Fruit fly (Drosophila melanogaster) whole organism, embryonic: ENCODE results near the gene CG43610.

Experiments used
- Asciz ChIP-seq: fragments of 200-800 bp; sonication (Bioruptor generic); optimal IDR thresholded peaks from 2 replicates; lab custom pipeline; 2017; ENCODE audit warnings: missing biosample characterization, mild to moderate bottlenecking, missing genetic modification characterization, missing genetic modification reagents
- BEAF-32 ChIP-seq: fragments of 200-800 bp; sonication (Bioruptor generic); optimal IDR thresholded peaks from 3 replicates; lab custom pipeline; 2017; ENCODE audit warnings: missing biosample characterization, missing genetic modification characterization, mild to moderate bottlenecking, moderate library complexity, missing genetic modification reagents
- CG10462 ChIP-seq: fragments of 200-800 bp; sonication (Bioruptor generic); optimal IDR thresholded peaks from 2 replicates; lab custom pipeline; 2016; ENCODE audit warnings: missing biosample characterization, missing genetic modification characterization
- CG12769 ChIP-seq: fragments of 200-800 bp; sonication (Bioruptor generic); optimal IDR thresholded peaks from 2 replicates; lab custom pipeline; 2019; ENCODE audit warnings: missing biosample characterization, mild to moderate bottlenecking, missing genetic modification characterization, moderate library complexity
- CG13296 ChIP-seq: fragments of 200-800 bp; sonication (Bioruptor generic); optimal IDR thresholded peaks from 3 replicates; lab custom pipeline; 2018; ENCODE audit warnings: missing biosample characterization, mild to moderate bottlenecking, missing genetic modification characterization
- CG13775 ChIP-seq: fragments of 200-800 bp; sonication (Bioruptor generic); optimal IDR thresholded peaks from 3 replicates; lab custom pipeline; 2017; ENCODE audit warnings: missing biosample characterization, mild to moderate bottlenecking, missing genetic modification characterization
- CG14050 ChIP-seq: fragments of 200-800 bp; sonication (Bioruptor generic); IDR thresholded peaks from 3 replicates; pipeline ENCODE4 v1.3.6; 2022; ENCODE audit warnings: missing biosample characterization, missing genetic modification characterization
- CG15479 ChIP-seq: fragments of 200-800 bp; sonication (Bioruptor generic); optimal IDR thresholded peaks from 3 replicates; lab custom pipeline; 2019; ENCODE audit warnings: missing biosample characterization, mild to moderate bottlenecking, missing genetic modification characterization, moderate library complexity
- CG16863 ChIP-seq: fragments of 200-800 bp; sonication (Bioruptor generic); optimal IDR thresholded peaks from 3 replicates; lab custom pipeline; 2016; ENCODE audit warnings: missing biosample characterization, missing genetic modification characterization
- CG17186 ChIP-seq: fragments of 200-800 bp; sonication (Bioruptor generic); optimal IDR thresholded peaks from 3 replicates; lab custom pipeline; 2017; ENCODE audit warnings: missing biosample characterization, missing genetic modification reagents, missing genetic modification characterization
- CG1832 ChIP-seq: fragments of 200-800 bp; sonication (Bioruptor generic); optimal IDR thresholded peaks from 2 replicates; lab custom pipeline; 2017; ENCODE audit warnings: missing biosample characterization, mild to moderate bottlenecking, missing genetic modification characterization, inconsistent platforms
- CG18476 ChIP-seq: fragments of 200-800 bp; sonication (Bioruptor generic); optimal IDR thresholded peaks from 2 replicates; lab custom pipeline; 2016; ENCODE audit warnings: missing biosample characterization, mild to moderate bottlenecking, missing genetic modification characterization
- CG2202 ChIP-seq: fragments of 200-800 bp; sonication (Bioruptor generic); optimal IDR thresholded peaks from 2 replicates; lab custom pipeline; 2018; ENCODE audit warnings: missing biosample characterization, mild to moderate bottlenecking, missing genetic modification characterization
- CG2678 ChIP-seq: fragments of 200-800 bp; sonication (Bioruptor generic); optimal IDR thresholded peaks from 3 replicates; lab custom pipeline; 2019; ENCODE audit warnings: missing biosample characterization, mild to moderate bottlenecking, missing genetic modification characterization, moderate library complexity
- CG30020 ChIP-seq: fragments of 200-800 bp; optimal IDR thresholded peaks from 2 replicates; lab custom pipeline; 2019; ENCODE audit warnings: missing biosample characterization, mild to moderate bottlenecking, missing genetic modification characterization, moderate library complexity
- CG3065 ChIP-seq: fragments of 200-800 bp; sonication (Bioruptor generic); optimal IDR thresholded peaks from 2 replicates; lab custom pipeline; 2016; ENCODE audit warnings: missing biosample characterization, missing genetic modification characterization
- CG31365 ChIP-seq: fragments of 200-800 bp; sonication (Bioruptor generic); optimal IDR thresholded peaks from 2 replicates; lab custom pipeline; 2018; ENCODE audit warnings: missing biosample characterization, mild to moderate bottlenecking, missing genetic modification characterization
- CG3281 ChIP-seq: fragments of 200-800 bp; sonication (Bioruptor generic); optimal IDR thresholded peaks from 3 replicates; lab custom pipeline; 2017; ENCODE audit warnings: missing biosample characterization, mild to moderate bottlenecking, missing genetic modification characterization
- CG33213 ChIP-seq: fragments of 200-800 bp; sonication (Bioruptor generic); optimal IDR thresholded peaks from 3 replicates; lab custom pipeline; 2016; ENCODE audit warnings: missing biosample characterization, missing genetic modification characterization
- CG6175 ChIP-seq: fragments of 200-800 bp; sonication (Bioruptor generic); IDR thresholded peaks from 3 replicates; pipeline ENCODE4 v1.3.6; 2022; ENCODE audit warnings: missing biosample characterization, missing genetic modification characterization
- CG6813 ChIP-seq: fragments of 200-800 bp; sonication (Bioruptor generic); optimal IDR thresholded peaks from 2 replicates; lab custom pipeline; 2017; ENCODE audit warnings: missing biosample characterization, missing genetic modification characterization, mild to moderate bottlenecking, moderate library complexity, missing genetic modification reagents
- CG8359 ChIP-seq: fragments of 200-800 bp; sonication (Bioruptor generic); optimal IDR thresholded peaks from 2 replicates; lab custom pipeline; 2017; ENCODE audit warnings: missing biosample characterization, mild to moderate bottlenecking, missing genetic modification characterization, borderline replicate concordance
- CG9609 ChIP-seq: fragments of 200-800 bp; sonication (Bioruptor generic); optimal IDR thresholded peaks from 3 replicates; lab custom pipeline; 2016; ENCODE audit warnings: missing biosample characterization, missing genetic modification characterization
- Dek ChIP-seq: fragments of 200-800 bp; sonication (Bioruptor generic); optimal IDR thresholded peaks from 3 replicates; lab custom pipeline; 2019; ENCODE audit warnings: missing biosample characterization, mild to moderate bottlenecking, missing genetic modification characterization, moderate library complexity
- Fer1 ChIP-seq: fragments of 200-800 bp; sonication (Bioruptor generic); optimal IDR thresholded peaks from 2 replicates; lab custom pipeline; 2017; ENCODE audit warnings: missing biosample characterization, mild to moderate bottlenecking, missing genetic modification characterization
- Hey ChIP-seq: fragments of 200-800 bp; sonication (Bioruptor generic); optimal IDR thresholded peaks from 3 replicates; lab custom pipeline; 2018; ENCODE audit warnings: missing biosample characterization, mild to moderate bottlenecking, missing genetic modification characterization
- HmgZ ChIP-seq: fragments of 200-800 bp; sonication (Bioruptor generic); optimal IDR thresholded peaks from 2 replicates; lab custom pipeline; 2018; ENCODE audit warnings: missing biosample characterization, mild to moderate bottlenecking, missing genetic modification characterization
- Hr51 ChIP-seq, 2 experiments: fragments of 200-800 bp; sonication (Bioruptor generic); optimal IDR thresholded peaks; 2 replicates in 1 of 2; 3 replicates in 1 of 2; lab custom pipeline; 2016 to 2018; ENCODE audit warnings: missing biosample characterization in 2 of 2, missing genetic modification characterization in 2 of 2, mild to moderate bottlenecking in 1 of 2, moderate library complexity in 1 of 2
- Meics ChIP-seq: fragments of 200-800 bp; sonication (Bioruptor generic); optimal IDR thresholded peaks from 2 replicates; lab custom pipeline; 2017; ENCODE audit warnings: missing biosample characterization, mild to moderate bottlenecking, missing genetic modification characterization
- Oaz ChIP-seq: fragments of 200-800 bp; sonication (Bioruptor generic); IDR thresholded peaks from 2 replicates; pipeline ENCODE4 v1.3.6; 2022; ENCODE audit warnings: missing biosample characterization, missing genetic modification characterization
- ac ChIP-seq: fragments of 200-800 bp; sonication (Bioruptor generic); optimal IDR thresholded peaks from 3 replicates; lab custom pipeline; 2017; ENCODE audit warnings: missing biosample characterization, mild to moderate bottlenecking, missing genetic modification characterization
- aop ChIP-seq: fragments of 200-800 bp; sonication (Bioruptor generic); IDR thresholded peaks from 2 replicates; pipeline ENCODE4 v1.3.6; 2022; ENCODE audit warnings: missing biosample characterization, missing genetic modification characterization
- ato ChIP-seq: fragments of 200-800 bp; sonication (Bioruptor generic); IDR thresholded peaks from 2 replicates; pipeline ENCODE4 v1.3.6; 2022; ENCODE audit warnings: missing biosample characterization, missing genetic modification characterization; ENCODE audit not compliant: partially characterized antibody
- cad ChIP-seq: fragments of >200 bp; optimal IDR thresholded peaks from 2 replicates; lab custom pipeline; 2017; ENCODE audit warnings: missing biosample characterization, missing genetic modification characterization
- chm ChIP-seq: fragments of 200-800 bp; sonication (Bioruptor generic); IDR thresholded peaks from 2 replicates; pipeline ENCODE4 v1.3.6; 2022; ENCODE audit warnings: missing biosample characterization, missing genetic modification characterization
- ci ChIP-seq: fragments of 200-800 bp; sonication (Bioruptor generic); IDR thresholded peaks from 3 replicates; pipeline ENCODE4 v1.3.6; 2022; ENCODE audit warnings: missing biosample characterization, missing genetic modification characterization
- cwo ChIP-seq: fragments of 200-800 bp; sonication (Bioruptor generic); optimal IDR thresholded peaks from 3 replicates; lab custom pipeline; 2017; ENCODE audit warnings: missing biosample characterization, missing genetic modification characterization, mild to moderate bottlenecking, moderate library complexity, missing genetic modification reagents
- fd64A ChIP-seq: fragments of 200-800 bp; sonication (Bioruptor generic); optimal IDR thresholded peaks from 3 replicates; lab custom pipeline; 2018; ENCODE audit warnings: missing biosample characterization, mild to moderate bottlenecking, missing genetic modification characterization
- gcm ChIP-seq: fragments of 200-800 bp; sonication (Bioruptor generic); optimal IDR thresholded peaks from 2 replicates; lab custom pipeline; 2019; ENCODE audit warnings: missing biosample characterization, mild to moderate bottlenecking, missing genetic modification characterization, moderate library complexity
- gem ChIP-seq: fragments of 200-800 bp; sonication (Bioruptor generic); optimal IDR thresholded peaks from 2 replicates; lab custom pipeline; 2019; ENCODE audit warnings: missing biosample characterization, mild to moderate bottlenecking, missing genetic modification characterization, moderate library complexity
- gsb-n ChIP-seq: fragments of 200-800 bp; sonication (Bioruptor generic); optimal IDR thresholded peaks from 3 replicates; lab custom pipeline; 2018; ENCODE audit warnings: missing biosample characterization, mild to moderate bottlenecking, missing genetic modification characterization
- hkb ChIP-seq, 2 experiments: fragments of 200-800 bp in 1 of 2; fragments of >200 bp in 1 of 2; sonication (Bioruptor generic) in 1 of 2; IDR thresholded peaks in 1 of 2; optimal IDR thresholded peaks in 1 of 2; 2 replicates each; pipeline versions ENCODE4 v1.3.6 to Lab custom; 2017 to 2022; ENCODE audit warnings: missing biosample characterization in 1 of 2, missing genetic modification characterization in 1 of 2
- kah ChIP-seq: fragments of 200-800 bp; sonication (Bioruptor generic); optimal IDR thresholded peaks from 2 replicates; lab custom pipeline; 2018; ENCODE audit warnings: missing biosample characterization, mild to moderate bottlenecking, missing genetic modification characterization
- lab ChIP-seq: fragments of 200-800 bp; sonication (Bioruptor generic); optimal IDR thresholded peaks from 3 replicates; lab custom pipeline; 2017; ENCODE audit warnings: missing biosample characterization, missing genetic modification characterization, mild to moderate bottlenecking, moderate library complexity, missing genetic modification reagents
- mirr ChIP-seq: fragments of 200-800 bp; sonication (Bioruptor generic); optimal IDR thresholded peaks from 3 replicates; lab custom pipeline; 2018; ENCODE audit warnings: missing biosample characterization, mild to moderate bottlenecking, missing genetic modification characterization
- nau ChIP-seq: fragments of 200-800 bp; sonication (Bioruptor generic); optimal IDR thresholded peaks from 3 replicates; lab custom pipeline; 2017; ENCODE audit warnings: missing biosample characterization, mild to moderate bottlenecking, missing genetic modification characterization, missing genetic modification reagents
- nom ChIP-seq: fragments of 200-800 bp; sonication (Bioruptor generic); optimal IDR thresholded peaks from 2 replicates; lab custom pipeline; 2017; ENCODE audit warnings: missing biosample characterization, missing genetic modification characterization, mild to moderate bottlenecking, moderate library complexity, missing genetic modification reagents
- odd ChIP-seq: fragments of 200-800 bp; sonication (Bioruptor generic); optimal IDR thresholded peaks from 2 replicates; lab custom pipeline; 2017; ENCODE audit warnings: missing biosample characterization, mild to moderate bottlenecking, missing genetic modification characterization
- org-1 ChIP-seq: fragments of 200-800 bp; sonication (Bioruptor generic); optimal IDR thresholded peaks from 2 replicates; lab custom pipeline; 2017; ENCODE audit warnings: missing biosample characterization, missing genetic modification characterization

CG43610 gene

DNA sequence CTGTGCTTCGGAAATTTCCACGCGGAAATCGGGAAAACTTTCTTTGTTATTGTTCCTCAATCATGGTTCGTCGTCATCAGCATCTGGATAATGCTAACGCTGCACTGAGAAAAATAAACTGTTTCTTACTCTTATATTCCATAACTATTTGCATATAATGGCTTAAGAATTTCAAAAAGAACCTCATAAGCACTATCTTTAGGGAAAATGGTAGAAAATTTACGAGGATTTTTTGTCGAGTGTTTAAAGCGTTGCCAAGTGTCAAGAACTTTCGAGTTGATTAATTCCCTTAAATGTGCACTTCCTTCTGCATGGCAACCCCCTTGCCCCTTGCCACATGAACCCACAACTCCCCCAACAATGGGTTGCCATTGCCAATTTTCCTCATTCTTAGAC is 11.0 kb upstream of the CG43610 start (continued):
- TF ChIP-seq Hr51 (GFP tag; optimal IDR thresholded peaks at IDR 0.05; lab: Kevin White, UChicago) (peak in 1 of 2 experiments; percentile 63), fd64A (GFP tag; lab: Kevin White, UChicago) (no peak), nom (GFP tag; lab: Kevin White, UChicago) (no peak), gcm (GFP tag; lab: Kevin White, UChicago) (peak; percentile 11), ato (GFP tag; lab: Robert Waterston, UW) (no peak), CG18476 (peak; percentile 23), CG30020 (tag; lab: Kevin White, UChicago) (no peak), cad (GFP tag; lab: Kevin White, UChicago) (no peak), CG14050 (no peak), Meics (peak; percentile 35), kah (GFP tag; lab: Kevin White, UChicago) (no peak), CG13775 (GFP tag; lab: Kevin White, UChicago) (peak; percentile 29), CG9609 (GFP tag; lab: Kevin White, UChicago) (peak; percentile 35), CG1832 (GFP tag; lab: Kevin White, UChicago) (no peak), CG31365 (tag; lab: Kevin White, UChicago) (no peak), CG6175 (GFP tag; lab: Robert Waterston, UW) (no peak), CG13296 (GFP tag; lab: Kevin White, UChicago) (no peak), gem (peak; percentile 81), CG12769 (no peak), CG6813 (GFP tag; lab: Kevin White, UChicago) (no peak), CG33213 (GFP tag; lab: Kevin White, UChicago) (no peak), CG2202 (tag; lab: Kevin White, UChicago) (peak; percentile 59), Oaz (GFP tag; lab: Robert Waterston, UW) (peak; percentile 29; the same call in 1 of the 2 replicates), BEAF-32 (no peak), Dek (tag; lab: Kevin White, UChicago) (peak; percentile 25)

DNA sequence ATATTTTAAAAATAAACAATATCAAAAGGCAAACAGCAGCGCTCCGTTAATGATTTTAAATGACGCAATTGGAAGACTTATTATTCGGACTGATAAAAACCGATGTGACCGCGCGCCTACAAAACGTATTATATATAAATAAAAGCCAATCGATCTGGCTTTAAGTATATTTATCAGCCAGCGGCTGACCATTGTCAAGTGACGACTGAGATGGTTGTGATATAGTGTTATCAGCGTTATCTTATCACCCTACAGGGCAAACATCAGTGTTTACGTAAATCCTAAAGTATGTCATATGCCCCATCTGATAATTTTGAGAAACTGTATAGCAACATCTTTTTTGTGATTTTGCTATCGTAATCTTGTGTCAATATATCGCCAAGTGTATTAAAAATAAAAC is 9.6 kb upstream of the CG43610 start:
- TF ChIP-seq ac (no peak), org-1 (GFP tag; lab: Kevin White, UChicago) (no peak), CG17186 (GFP tag; lab: Kevin White, UChicago) (no peak), ci (GFP tag; lab: Robert Waterston, UW) (no peak), hkb (optimal IDR thresholded peaks at IDR 0.05; lab: Kevin White, UChicago) (no peak), hkb (GFP tag; IDR thresholded peaks at IDR 0.05; lab: Robert Waterston, UW) (no peak), lab (GFP tag; lab: Kevin White, UChicago) (peak; percentile 84), CG3065 (GFP tag; lab: Kevin White, UChicago) (no peak), odd (peak; percentile 46), chm (GFP tag; lab: Robert Waterston, UW) (0 out of 2 replicates have a peak, but pooled peaks have one; percentile 8), mirr (GFP tag; lab: Kevin White, UChicago) (peak; percentile 88), HmgZ (tag; lab: Kevin White, UChicago) (peak; percentile 13), CG16863 (GFP tag; lab: Kevin White, UChicago) (no peak), nau (GFP tag; lab: Kevin White, UChicago) (peak; percentile 32), CG6813 (GFP tag; lab: Kevin White, UChicago) (peak; percentile 33), Fer1 (peak; percentile 28), gsb-n (no peak), CG2678 (tag; lab: Kevin White, UChicago) (peak; percentile 30), CG10462 (GFP tag; lab: Kevin White, UChicago) (no peak), aop (GFP tag; lab: Robert Waterston, UW) (no peak), CG8359 (no peak), Hey (tag; lab: Kevin White, UChicago) (peak; percentile 31), CG3281 (GFP tag; lab: Kevin White, UChicago) (peak; percentile 39), Asciz (GFP tag; lab: Kevin White, UChicago) (peak; percentile 41), CG15479 (GFP tag; lab: Kevin White, UChicago) (peak; percentile 25), cwo (peak; percentile 31)
